Fruit fly (Drosophila melanogaster) whole organism, embryonic: ENCODE results near the gene Dnaaf4.

Source experiments
- CG10543 ChIP-seq: fragments of 200-800 bp; sonication (Bioruptor generic); optimal IDR thresholded peaks from 3 replicates; lab custom pipeline; 2017; ENCODE audit warnings: missing biosample characterization, mild to moderate bottlenecking, missing genetic modification characterization, moderate library complexity
- CG11504 ChIP-seq: fragments of 200-800 bp; sonication (Bioruptor generic); optimal IDR thresholded peaks from 3 replicates; lab custom pipeline; 2019; ENCODE audit warnings: missing biosample characterization, mild to moderate bottlenecking, missing genetic modification characterization, moderate library complexity
- CG12299 ChIP-seq: fragments of 200-800 bp; sonication (Bioruptor generic); optimal IDR thresholded peaks from 2 replicates; lab custom pipeline; 2018; ENCODE audit warnings: missing biosample characterization, mild to moderate bottlenecking, missing genetic modification characterization
- CG13296 ChIP-seq: fragments of 200-800 bp; sonication (Bioruptor generic); optimal IDR thresholded peaks from 3 replicates; lab custom pipeline; 2018; ENCODE audit warnings: missing biosample characterization, mild to moderate bottlenecking, missing genetic modification characterization
- CG13775 ChIP-seq: fragments of 200-800 bp; sonication (Bioruptor generic); optimal IDR thresholded peaks from 3 replicates; lab custom pipeline; 2017; ENCODE audit warnings: missing biosample characterization, mild to moderate bottlenecking, missing genetic modification characterization
- CG15479 ChIP-seq: fragments of 200-800 bp; sonication (Bioruptor generic); optimal IDR thresholded peaks from 3 replicates; lab custom pipeline; 2019; ENCODE audit warnings: missing biosample characterization, mild to moderate bottlenecking, missing genetic modification characterization, moderate library complexity
- CG18476 ChIP-seq: fragments of 200-800 bp; sonication (Bioruptor generic); optimal IDR thresholded peaks from 2 replicates; lab custom pipeline; 2016; ENCODE audit warnings: missing biosample characterization, mild to moderate bottlenecking, missing genetic modification characterization
- CG2678 ChIP-seq: fragments of 200-800 bp; sonication (Bioruptor generic); optimal IDR thresholded peaks from 3 replicates; lab custom pipeline; 2019; ENCODE audit warnings: missing biosample characterization, mild to moderate bottlenecking, missing genetic modification characterization, moderate library complexity
- CG30020 ChIP-seq: fragments of 200-800 bp; optimal IDR thresholded peaks from 2 replicates; lab custom pipeline; 2019; ENCODE audit warnings: missing biosample characterization, mild to moderate bottlenecking, missing genetic modification characterization, moderate library complexity
- CG33213 ChIP-seq: fragments of 200-800 bp; sonication (Bioruptor generic); optimal IDR thresholded peaks from 3 replicates; lab custom pipeline; 2016; ENCODE audit warnings: missing biosample characterization, missing genetic modification characterization
- CG4617 ChIP-seq: fragments of 200-800 bp; sonication (Bioruptor generic); optimal IDR thresholded peaks from 3 replicates; lab custom pipeline; 2016; ENCODE audit warnings: missing biosample characterization, missing genetic modification characterization, borderline replicate concordance
- CG4820 ChIP-seq: fragments of 200-800 bp; sonication (Bioruptor generic); optimal IDR thresholded peaks from 3 replicates; lab custom pipeline; 2016; ENCODE audit warnings: missing biosample characterization, missing genetic modification characterization
- CG4854 ChIP-seq: fragments of 200-800 bp; sonication (Bioruptor generic); optimal IDR thresholded peaks from 2 replicates; lab custom pipeline; 2016; ENCODE audit warnings: missing biosample characterization, missing genetic modification characterization, inconsistent platforms
- CG6175 ChIP-seq: fragments of 200-800 bp; sonication (Bioruptor generic); IDR thresholded peaks from 3 replicates; pipeline ENCODE4 v1.3.6; 2022; ENCODE audit warnings: missing biosample characterization, missing genetic modification characterization
- CG6683 ChIP-seq: fragments of 200-800 bp; sonication (Bioruptor generic); optimal IDR thresholded peaks from 2 replicates; lab custom pipeline; 2017; ENCODE audit warnings: missing biosample characterization, mild to moderate bottlenecking, missing genetic modification characterization, missing genetic modification reagents
- CG6689 ChIP-seq: fragments of 200-800 bp; sonication (Bioruptor generic); IDR thresholded peaks from 2 replicates; pipeline ENCODE4 v1.3.6; 2022; ENCODE audit warnings: missing biosample characterization, missing genetic modification characterization
- CG7839 ChIP-seq: fragments of 200-800 bp; sonication (Bioruptor generic); optimal IDR thresholded peaks from 3 replicates; lab custom pipeline; 2018; ENCODE audit warnings: missing biosample characterization, mild to moderate bottlenecking, missing genetic modification characterization, moderate library complexity
- CTCF ChIP-seq: fragments of 200-800 bp; sonication (Bioruptor generic); optimal IDR thresholded peaks from 2 replicates; lab custom pipeline; 2017; ENCODE audit warnings: missing biosample characterization, mild to moderate bottlenecking, missing genetic modification characterization, moderate library complexity
- Dek ChIP-seq: fragments of 200-800 bp; sonication (Bioruptor generic); optimal IDR thresholded peaks from 3 replicates; lab custom pipeline; 2019; ENCODE audit warnings: missing biosample characterization, mild to moderate bottlenecking, missing genetic modification characterization, moderate library complexity
- Fer3 ChIP-seq: fragments of 200-800 bp; sonication (Bioruptor generic); optimal IDR thresholded peaks from 2 replicates; lab custom pipeline; 2018; ENCODE audit warnings: missing biosample characterization, mild to moderate bottlenecking, missing genetic modification characterization, moderate library complexity
- HHEX ChIP-seq: fragments of 200-800 bp; sonication (Bioruptor generic); optimal IDR thresholded peaks from 3 replicates; lab custom pipeline; 2017; ENCODE audit warnings: missing biosample characterization, mild to moderate bottlenecking, missing genetic modification characterization, missing genetic modification reagents
- HLH54F ChIP-seq: fragments of 200-800 bp; sonication (Bioruptor generic); optimal IDR thresholded peaks from 3 replicates; lab custom pipeline; 2016; ENCODE audit warnings: missing biosample characterization, missing genetic modification characterization
- HmgD ChIP-seq: fragments of 200-800 bp; sonication (Bioruptor generic); optimal IDR thresholded peaks from 3 replicates; lab custom pipeline; 2016; ENCODE audit warnings: missing biosample characterization, missing genetic modification characterization
- Hmr ChIP-seq: fragments of 200-800 bp; sonication (Bioruptor generic); optimal IDR thresholded peaks from 3 replicates; lab custom pipeline; 2017; ENCODE audit warnings: mild to moderate bottlenecking, missing biosample characterization, missing genetic modification reagents, missing genetic modification characterization
- Lim3 ChIP-seq: fragments of 200-800 bp; sonication (Bioruptor generic); IDR thresholded peaks from 2 replicates; pipeline ENCODE4 v1.3.6; 2022; ENCODE audit warnings: missing biosample characterization, missing genetic modification characterization
- MBD-R2 ChIP-seq: fragments of 200-800 bp; sonication (Bioruptor generic); IDR thresholded peaks from 2 replicates; pipeline ENCODE4 v1.3.6; 2022; ENCODE audit warnings: missing biosample characterization, missing genetic modification characterization
- Mad ChIP-seq: fragments of 200-800 bp; sonication (Bioruptor generic); optimal IDR thresholded peaks from 2 replicates; lab custom pipeline; 2016; ENCODE audit warnings: missing biosample characterization, missing genetic modification characterization
- Ptx1 ChIP-seq: fragments of 200-800 bp; sonication (Bioruptor generic); IDR thresholded peaks from 2 replicates; pipeline ENCODE4 v1.3.6; 2022; ENCODE audit warnings: missing biosample characterization, missing genetic modification characterization
- ap ChIP-seq: fragments of 200-800 bp; sonication (Bioruptor generic); IDR thresholded peaks from 2 replicates; pipeline ENCODE4 v1.3.6; 2022; ENCODE audit warnings: missing biosample characterization, missing genetic modification characterization
- crc ChIP-seq: fragments of 200-800 bp; sonication (Bioruptor generic); optimal IDR thresholded peaks from 2 replicates; lab custom pipeline; 2016; ENCODE audit warnings: missing biosample characterization, missing genetic modification characterization
- dati ChIP-seq: fragments of 200-800 bp; sonication (Bioruptor generic); IDR thresholded peaks from 2 replicates; pipeline ENCODE4 v1.3.6; 2022; ENCODE audit warnings: missing biosample characterization, missing genetic modification characterization
- dimm ChIP-seq: fragments of 200-800 bp; sonication (Bioruptor generic); IDR thresholded peaks from 2 replicates; pipeline ENCODE4 v1.3.6; 2022; ENCODE audit warnings: missing biosample characterization, missing genetic modification characterization
- dm ChIP-seq: fragments of 200-800 bp; sonication (Bioruptor generic); optimal IDR thresholded peaks from 3 replicates; lab custom pipeline; 2016; ENCODE audit warnings: missing biosample characterization, missing genetic modification characterization
- exex ChIP-seq: fragments of 200-800 bp; sonication (Bioruptor generic); optimal IDR thresholded peaks from 4 replicates; lab custom pipeline; 2018; ENCODE audit warnings: missing biosample characterization, mild to moderate bottlenecking, missing genetic modification characterization, moderate library complexity
- fd3F ChIP-seq: fragments of 200-800 bp; sonication (Bioruptor generic); optimal IDR thresholded peaks from 2 replicates; lab custom pipeline; 2018; ENCODE audit warnings: missing biosample characterization, mild to moderate bottlenecking, missing genetic modification characterization, moderate library complexity
- fd64A ChIP-seq: fragments of 200-800 bp; sonication (Bioruptor generic); optimal IDR thresholded peaks from 3 replicates; lab custom pipeline; 2018; ENCODE audit warnings: missing biosample characterization, mild to moderate bottlenecking, missing genetic modification characterization
- hb ChIP-seq: fragments of 200-800 bp; sonication (Bioruptor generic); IDR thresholded peaks from 3 replicates; pipeline ENCODE4 v1.3.6; 2022; ENCODE audit warnings: missing biosample characterization, missing genetic modification characterization; ENCODE audit not compliant: partially characterized antibody
- her ChIP-seq: fragments of 200-800 bp; sonication (Bioruptor generic); optimal IDR thresholded peaks from 2 replicates; lab custom pipeline; 2016; ENCODE audit warnings: missing biosample characterization, missing genetic modification characterization
- jing ChIP-seq: fragments of 200-800 bp; sonication (Bioruptor generic); optimal IDR thresholded peaks from 2 replicates; lab custom pipeline; 2018; ENCODE audit warnings: missing biosample characterization, mild to moderate bottlenecking, missing genetic modification characterization
- ken ChIP-seq: fragments of 200-800 bp; sonication (Bioruptor generic); IDR thresholded peaks from 3 replicates; pipeline ENCODE4 v1.3.6; 2022; ENCODE audit warnings: missing biosample characterization, missing genetic modification characterization
- lov ChIP-seq, 2 experiments: fragments of 200-800 bp in 1 of 2; fragments of >200 bp in 1 of 2; sonication (Bioruptor generic) in 1 of 2; IDR thresholded peaks in 1 of 2; optimal IDR thresholded peaks in 1 of 2; 2 replicates in 1 of 2; 3 replicates in 1 of 2; pipeline versions ENCODE4 v1.3.6 to Lab custom; 2017 to 2022; ENCODE audit warnings: missing biosample characterization in 1 of 2, missing genetic modification characterization in 1 of 2
- mam ChIP-seq: fragments of 200-800 bp; sonication (Bioruptor generic); optimal IDR thresholded peaks from 3 replicates; lab custom pipeline; 2016; ENCODE audit warnings: missing biosample characterization, missing genetic modification characterization
- pita ChIP-seq: fragments of 200-800 bp; sonication (Bioruptor generic); optimal IDR thresholded peaks from 2 replicates; lab custom pipeline; 2017; ENCODE audit warnings: missing biosample characterization, mild to moderate bottlenecking, missing genetic modification characterization
- ranshi ChIP-seq: fragments of 200-800 bp; sonication (Bioruptor generic); IDR thresholded peaks from 2 replicates; pipeline ENCODE4 v1.3.6; 2022; ENCODE audit warnings: missing biosample characterization, missing genetic modification characterization
- row ChIP-seq: fragments of 200-800 bp; sonication (Bioruptor generic); IDR thresholded peaks from 3 replicates; pipeline ENCODE4 v1.3.6; 2022; ENCODE audit warnings: missing biosample characterization, missing genetic modification characterization
- sd ChIP-seq: fragments of 200-800 bp; sonication (Bioruptor generic); optimal IDR thresholded peaks from 3 replicates; lab custom pipeline; 2018; ENCODE audit warnings: missing biosample characterization, mild to moderate bottlenecking, missing genetic modification characterization, moderate library complexity
- sima ChIP-seq: fragments of 200-800 bp; sonication (Bioruptor generic); optimal IDR thresholded peaks from 2 replicates; lab custom pipeline; 2016; ENCODE audit warnings: missing biosample characterization, missing genetic modification characterization
- ssp ChIP-seq: fragments of 200-800 bp; sonication (Bioruptor generic); IDR thresholded peaks from 2 replicates; pipeline ENCODE4 v1.3.6; 2022; ENCODE audit warnings: missing biosample characterization, missing genetic modification characterization
- tap ChIP-seq: fragments of 200-800 bp; optimal IDR thresholded peaks from 3 replicates; lab custom pipeline; 2019; ENCODE audit warnings: missing biosample characterization, mild to moderate bottlenecking, missing genetic modification characterization, moderate library complexity
- tx ChIP-seq: fragments of 200-800 bp; sonication (Bioruptor generic); optimal IDR thresholded peaks from 2 replicates; lab custom pipeline; 2016; ENCODE audit warnings: missing biosample characterization, missing genetic modification characterization
- wdn ChIP-seq: fragments of 200-800 bp; sonication (Bioruptor generic); IDR thresholded peaks from 2 replicates; pipeline ENCODE4 v1.3.6; 2022; ENCODE audit warnings: missing biosample characterization, missing genetic modification characterization

The Dnaaf4 gene

DNA sequence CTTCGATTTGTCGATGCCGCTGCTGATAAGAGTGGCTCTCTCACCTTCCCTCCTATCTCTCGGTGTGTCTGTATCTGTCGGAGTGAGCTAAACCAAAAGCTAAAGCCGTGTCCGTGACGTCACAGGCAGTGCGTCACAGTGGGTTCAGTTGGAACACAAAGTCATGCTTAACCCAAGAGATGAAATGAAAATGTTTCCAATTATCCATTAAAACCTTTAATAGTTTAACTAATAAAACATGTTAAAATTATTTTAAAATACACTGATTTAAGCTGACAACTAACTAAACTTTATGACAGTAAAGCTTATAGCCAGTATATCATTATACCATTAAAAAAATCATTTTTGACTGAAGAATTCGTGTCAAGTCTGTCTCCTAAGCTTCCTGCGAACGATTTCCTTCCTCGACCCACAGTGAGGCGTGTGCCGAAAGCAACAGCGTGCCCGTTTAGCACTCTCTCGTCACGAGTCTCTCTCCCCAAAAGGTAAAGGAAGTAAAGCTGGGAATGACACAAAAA, 8.4 kb downstream of the Dnaaf4 start, which contains the start of gene Idua (continued):
- TF ChIP-seq CG4854 (GFP tag; lab: Kevin White, UChicago) = peak; percentile 7
- TF ChIP-seq ssp = no peak
- TF ChIP-seq CG6689 (GFP tag; lab: Robert Waterston, UW) = peak; percentile 74
- TF ChIP-seq CG33213 (GFP tag; lab: Kevin White, UChicago) = no peak
- 0 out of 3 replicates have a peak, but pooled peaks have one; percentile 52 for TF ChIP-seq CG6175 (GFP tag; lab: Robert Waterston, UW)
- TF ChIP-seq ap (GFP tag; lab: Robert Waterston, UW) = no peak
- TF ChIP-seq Ptx1 (GFP tag; lab: Robert Waterston, UW) = peak; percentile 66
- TF ChIP-seq wdn (GFP tag; lab: Robert Waterston, UW) = no peak
- peak; percentile 11 for TF ChIP-seq fd64A
- no peak for TF ChIP-seq sd (tag; lab: Kevin White, UChicago)
- TF ChIP-seq row (GFP tag; lab: Robert Waterston, UW) = peak; percentile 78
- peak; percentile 38 for TF ChIP-seq mam (GFP tag; lab: Kevin White, UChicago)
- TF ChIP-seq CG2678 (tag; lab: Kevin White, UChicago) = no peak
- 0 out of 3 replicates have a peak, but pooled peaks have one; percentile 36 for TF ChIP-seq ken
- no peak for TF ChIP-seq CG15479 (GFP tag; lab: Kevin White, UChicago)
- no peak for TF ChIP-seq lov (optimal IDR thresholded peaks at IDR 0.05; lab: Kevin White, UChicago)
- no peak for TF ChIP-seq lov (GFP tag; IDR thresholded peaks at IDR 0.05; lab: Robert Waterston, UW)
- TF ChIP-seq HmgD = no peak
- TF ChIP-seq CG30020 (tag; lab: Kevin White, UChicago) = peak; percentile 13
- TF ChIP-seq CG11504 (tag; lab: Kevin White, UChicago) = no peak
- no peak for TF ChIP-seq sima
- no peak for TF ChIP-seq jing (GFP tag; lab: Kevin White, UChicago)
- 0 out of 2 replicates have a peak, but pooled peaks have one; percentile 6 for TF ChIP-seq MBD-R2
- TF ChIP-seq Lim3 = no peak
- no peak for TF ChIP-seq exex (tag; lab: Kevin White, UChicago)
- TF ChIP-seq dimm = no peak
- TF ChIP-seq pita = no peak
- TF ChIP-seq HHEX (GFP tag; lab: Kevin White, UChicago) = peak; percentile 70
- TF ChIP-seq hb = no peak
- TF ChIP-seq Fer3 (tag; lab: Kevin White, UChicago) = peak; percentile 53
- TF ChIP-seq Mad (GFP tag; lab: Kevin White, UChicago) = no peak
- TF ChIP-seq Dek (tag; lab: Kevin White, UChicago) = peak; percentile 63
- TF ChIP-seq CG13296 (GFP tag; lab: Kevin White, UChicago) = peak; percentile 85
- no peak for TF ChIP-seq crc (GFP tag; lab: Kevin White, UChicago)
- TF ChIP-seq CG4617 (GFP tag; lab: Kevin White, UChicago) = no peak
- no peak for TF ChIP-seq tx (GFP tag; lab: Kevin White, UChicago)
- peak; percentile 76 for TF ChIP-seq CG6683 (GFP tag; lab: Kevin White, UChicago)
- 0 out of 2 replicates have a peak, but pooled peaks have one; percentile 18 for TF ChIP-seq ranshi (GFP tag; lab: Robert Waterston, UW)
- no peak for TF ChIP-seq CTCF (GFP tag; lab: Kevin White, UChicago)
- TF ChIP-seq CG12299 (tag; lab: Kevin White, UChicago) = peak; percentile 68
- no peak for TF ChIP-seq her
- TF ChIP-seq dm (GFP tag; lab: Kevin White, UChicago) = no peak
- TF ChIP-seq CG10543 = peak; percentile 81
- peak; percentile 53 for TF ChIP-seq fd3F (GFP tag; lab: Kevin White, UChicago)
- TF ChIP-seq tap = no peak
- TF ChIP-seq CG13775 (GFP tag; lab: Kevin White, UChicago) = peak; percentile 54
- no peak for TF ChIP-seq CG7839
- peak; percentile 91 for TF ChIP-seq Hmr (GFP tag; lab: Kevin White, UChicago)
- peak; percentile 38 for TF ChIP-seq HLH54F (GFP tag; lab: Kevin White, UChicago)
- no peak for TF ChIP-seq dati (GFP tag; lab: Robert Waterston, UW)
- TF ChIP-seq CG4820 = peak; percentile 52
- peak; percentile 48 for TF ChIP-seq CG18476 (GFP tag; lab: Kevin White, UChicago)
